Worm (Caenorhabditis elegans): ENCODE results near the gene F01D5.2.

The F01D5.2 gene

ce11 chrII:13956529-13956928 lies 42.3 kb downstream of the F01D5.2 start:
- TF ChIP-seq C34F6.9 (tag; optimal IDR thresholded peaks at IDR 0.05) (no peak), nhr-237 (tag; optimal IDR thresholded peaks at IDR 0.05) (no peak), ceh-16 (tag; optimal IDR thresholded peaks at IDR 0.05) (no peak), crh-2 (tag; optimal IDR thresholded peaks at IDR 0.05) (peak; percentile 29), fos-1 (tag; optimal IDR thresholded peaks at IDR 0.05) (peak; percentile 59), blmp-1 (tag; optimal IDR thresholded peaks at IDR 0.05; ENCODE audit: insufficient read depth) (no peak), R02D3.7 (tag; optimal IDR thresholded peaks at IDR 0.05) (no peak), sma-9 (GFP tag; optimal IDR thresholded peaks at IDR 0.05) (peak; percentile 20), sma-9 (tag; optimal IDR thresholded peaks at IDR 0.05) (no peak), lin-11 (tag; optimal IDR thresholded peaks at IDR 0.05) (no peak), peb-1 (tag; optimal IDR thresholded peaks at IDR 0.05) (no peak), ama-1 (optimal IDR thresholded peaks at IDR 0.05) (no peak), zag-1 (tag; optimal IDR thresholded peaks at IDR 0.05) (no peak), skn-1 (tag; optimal IDR thresholded peaks at IDR 0.05) (no peak), ztf-11 (tag; optimal IDR thresholded peaks at IDR 0.05) (no peak), nhr-12 (tag; optimal IDR thresholded peaks at IDR 0.05) (no peak), nhr-6 (tag; optimal IDR thresholded peaks at IDR 0.05) (no peak), sma-3 (GFP tag; optimal IDR thresholded peaks at IDR 0.05) (no peak), snpc-4 (tag; optimal IDR thresholded peaks at IDR 0.05) (no peak), nhr-129 (tag; optimal IDR thresholded peaks at IDR 0.05) (peak; percentile 8), gmeb-1 (tag; optimal IDR thresholded peaks at IDR 0.05) (peak; percentile 38), lin-39 (tag; optimal IDR thresholded peaks at IDR 0.05) (no peak), elt-3 (tag; optimal IDR thresholded peaks at IDR 0.05) (no peak), dmd-4 (tag; optimal IDR thresholded peaks at IDR 0.05) (no peak), unc-55 (GFP tag; optimal IDR thresholded peaks at IDR 0.05) (no peak), nhr-25 (tag; optimal IDR thresholded peaks at IDR 0.05) (no peak), sem-4 (tag; optimal IDR thresholded peaks at IDR 0.05) (no peak), ztf-4 (tag; optimal IDR thresholded peaks at IDR 0.05) (no peak), elt-1 (tag; optimal IDR thresholded peaks at IDR 0.05) (no peak), ceh-82 (tag; optimal IDR thresholded peaks at IDR 0.05) (no peak), ZK546.5 (tag; optimal IDR thresholded peaks at IDR 0.05) (no peak), unc-62 (GFP tag; optimal IDR thresholded peaks at IDR 0.05) (no peak), nhr-77 (tag; optimal IDR thresholded peaks at IDR 0.05) (no peak), lsy-2 (tag; optimal IDR thresholded peaks at IDR 0.05) (no peak)

ce11 chrII:13954979-13955378 lies 43.9 kb downstream of the F01D5.2 start:
- TF ChIP-seq lin-39 (tag; optimal IDR thresholded peaks at IDR 0.05), result no peak
- no peak for TF ChIP-seq mbf-1 (tag; optimal IDR thresholded peaks at IDR 0.05)
- TF ChIP-seq elt-1 (tag; optimal IDR thresholded peaks at IDR 0.05), result no peak
- peak; percentile 1 for TF ChIP-seq blmp-1 (tag; optimal IDR thresholded peaks at IDR 0.05; ENCODE audit: insufficient read depth)
- TF ChIP-seq sma-9 (GFP tag; optimal IDR thresholded peaks at IDR 0.05), result peak; percentile 3
- TF ChIP-seq sma-9 (tag; optimal IDR thresholded peaks at IDR 0.05), result no peak
- TF ChIP-seq ceh-16 (tag; optimal IDR thresholded peaks at IDR 0.05), result no peak
- TF ChIP-seq ZK546.5 (tag; optimal IDR thresholded peaks at IDR 0.05), result no peak
- TF ChIP-seq skn-1 (tag; optimal IDR thresholded peaks at IDR 0.05), result no peak
- TF ChIP-seq lsy-2 (tag; optimal IDR thresholded peaks at IDR 0.05), result peak in 1 of 2 experiments; percentile 57
- TF ChIP-seq fos-1 (tag; optimal IDR thresholded peaks at IDR 0.05), result peak; percentile 55
- no peak for TF ChIP-seq peb-1 (tag; optimal IDR thresholded peaks at IDR 0.05)
- TF ChIP-seq mab-5 (tag; optimal IDR thresholded peaks at IDR 0.05), result no peak
- no peak for TF ChIP-seq nhr-23 (tag; optimal IDR thresholded peaks at IDR 0.05)
- no peak for TF ChIP-seq ztf-4 (tag; optimal IDR thresholded peaks at IDR 0.05)
- TF ChIP-seq ama-1 (optimal IDR thresholded peaks at IDR 0.05), result no peak
- no peak for TF ChIP-seq dmd-4 (tag; optimal IDR thresholded peaks at IDR 0.05)
- no peak for TF ChIP-seq unc-55 (GFP tag; optimal IDR thresholded peaks at IDR 0.05)
- no peak for TF ChIP-seq Y55F3AM.14 (GFP tag; optimal IDR thresholded peaks at IDR 0.05)
- TF ChIP-seq nhr-129 (tag; optimal IDR thresholded peaks at IDR 0.05), result no peak
- no peak for TF ChIP-seq R02D3.7 (tag; optimal IDR thresholded peaks at IDR 0.05)
- TF ChIP-seq alr-1 (tag; optimal IDR thresholded peaks at IDR 0.05), result no peak
- TF ChIP-seq snpc-4 (tag; optimal IDR thresholded peaks at IDR 0.05), result no peak
- no peak for TF ChIP-seq nhr-21 (tag; optimal IDR thresholded peaks at IDR 0.05)
- TF ChIP-seq elt-3 (tag; optimal IDR thresholded peaks at IDR 0.05), result no peak
- TF ChIP-seq ztf-1 (GFP tag; conservative IDR thresholded peaks at IDR 0.05), result no peak

DNA sequence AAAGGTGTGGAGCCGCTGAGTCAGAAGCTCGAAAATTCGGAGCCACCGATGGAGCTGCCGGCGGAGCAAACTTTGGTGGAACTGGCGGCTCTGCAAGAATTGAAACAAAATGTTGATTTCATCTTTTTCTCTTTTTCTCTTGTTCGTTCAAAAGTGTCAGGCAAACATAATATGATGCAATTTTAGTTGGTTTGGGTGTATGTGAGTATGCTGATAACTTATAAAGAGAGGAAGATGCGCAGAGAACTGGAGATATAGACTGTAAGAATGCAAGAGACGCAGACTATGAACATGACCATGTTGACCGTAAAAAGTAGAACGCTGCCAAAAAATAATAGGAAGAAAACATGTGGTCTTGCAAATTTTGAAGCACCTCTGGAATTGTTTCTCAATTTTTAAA lies 44.8 kb downstream of the F01D5.2 start:
- TF ChIP-seq F13H6.1 (tag; optimal IDR thresholded peaks at IDR 0.05) (peak; percentile 29), blmp-1 (tag; optimal IDR thresholded peaks at IDR 0.05; ENCODE audit: insufficient read depth) (no peak), nhr-25 (tag; optimal IDR thresholded peaks at IDR 0.05) (peak; percentile 54), ztf-4 (tag; optimal IDR thresholded peaks at IDR 0.05) (no peak), crh-2 (tag; optimal IDR thresholded peaks at IDR 0.05) (peak; percentile 79), gmeb-1 (tag; optimal IDR thresholded peaks at IDR 0.05) (peak; percentile 48), sma-3 (GFP tag; optimal IDR thresholded peaks at IDR 0.05) (peak; percentile 62), nhr-129 (tag; optimal IDR thresholded peaks at IDR 0.05) (peak; percentile 100), unc-55 (GFP tag; optimal IDR thresholded peaks at IDR 0.05) (no peak), C34F6.9 (tag; optimal IDR thresholded peaks at IDR 0.05) (peak; percentile 27), sma-9 (GFP tag; optimal IDR thresholded peaks at IDR 0.05) (peak; percentile 74), sma-9 (tag; optimal IDR thresholded peaks at IDR 0.05) (no peak), lsy-2 (tag; optimal IDR thresholded peaks at IDR 0.05) (peak in 1 of 2 experiments; percentile 57), fos-1 (tag; optimal IDR thresholded peaks at IDR 0.05) (peak; percentile 78)

All from whole organism, L2 larva.